Worm (Caenorhabditis elegans) whole organism, L4 larva: ENCODE measurements around the gene sqrd-1.

Experiments used
- dmd-8 ChIP-seq: fragments of 200-800 bp; sonication (Bioruptor generic); IDR thresholded peaks from 2 replicates; pipeline ENCODE4 v1.3.6; 2022; ENCODE audit warnings: missing genetic modification characterization, missing compliant biosample characterization
- hlh-11 ChIP-seq: fragments of 200-800 bp; sonication (Bioruptor generic); optimal IDR thresholded peaks from 2 replicates; lab custom pipeline; 2018; ENCODE audit warnings: mild to moderate bottlenecking, missing genetic modification characterization, missing compliant biosample characterization
- hlh-30 ChIP-seq: sonication (generic microtip); optimal IDR thresholded peaks from 2 replicates; lab custom pipeline; 2017; ENCODE audit warnings: antibody characterized with exemption, mild to moderate bottlenecking, missing genetic modification characterization, missing compliant biosample characterization; ENCODE audit not compliant: insufficient read depth
- lin-1 ChIP-seq: fragments of 200-800 bp; sonication (Bioruptor generic); IDR thresholded peaks from 2 replicates; pipeline ENCODE4 v1.3.6; 2022; ENCODE audit warnings: missing genetic modification reagents, missing genetic modification characterization, missing compliant biosample characterization
- madf-5 ChIP-seq, 2 experiments: fragments of 200-800 bp; sonication (Bioruptor generic); IDR thresholded peaks; 2 replicates each; pipeline ENCODE4 v1.3.6; 2022; ENCODE audit warnings: missing compliant biosample characterization in 2 of 2, missing genetic modification characterization in 2 of 2
- mdl-1 ChIP-seq, 2 experiments: fragments of 150-350 bp in 1 of 2; sonication (generic microtip) in 1 of 2; optimal IDR thresholded peaks; 2 replicates each; lab custom pipeline; 2014 to 2017; ENCODE audit warnings: missing biosample characterization in 2 of 2, missing genetic modification characterization in 2 of 2
- pqm-1 ChIP-seq: sonication (generic microtip); optimal IDR thresholded peaks from 2 replicates; lab custom pipeline; 2017; ENCODE audit warnings: missing biosample characterization, missing genetic modification characterization
- ztf-11 ChIP-seq: fragments of 150-350 bp; optimal IDR thresholded peaks from 2 replicates; lab custom pipeline; 2014; ENCODE audit warnings: missing biosample characterization, missing genetic modification characterization

DNA sequence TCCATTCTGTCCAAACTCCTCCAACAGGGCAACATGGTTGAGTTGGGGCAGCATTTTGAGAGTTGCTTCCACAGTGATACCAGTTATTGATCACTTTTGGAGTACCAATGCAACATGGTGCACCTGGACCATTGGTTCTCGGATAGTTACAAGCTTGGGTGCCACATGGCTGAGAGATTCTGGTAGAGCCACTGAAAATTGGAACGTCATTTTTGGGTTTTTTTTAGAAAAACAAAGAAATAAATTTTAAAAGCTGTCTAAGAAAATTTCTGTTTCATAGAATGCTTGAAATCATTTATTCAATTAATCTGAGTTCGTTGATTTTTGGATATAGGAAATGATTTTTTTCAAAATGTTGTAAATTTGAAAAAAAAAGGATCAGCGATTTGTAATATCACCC is 7.5 kb downstream of the sqrd-1 start:
- TF ChIP-seq ztf-11 (no peak), mdl-1 (tag; optimal IDR thresholded peaks at IDR 0.05; lab: Kevin White, UChicago) (no peak), hlh-11 (tag; lab: Kevin White, UChicago) (no peak), hlh-30 (tag; lab: Kevin White, UChicago) (no peak), dmd-8 (GFP tag; lab: Robert Waterston, UW) (no peak), lin-1 (no peak), madf-5 (GFP tag; IDR thresholded peaks at IDR 0.05; lab: Robert Waterston, UW) (no peak), pqm-1 (tag; lab: Kevin White, UChicago) (no peak)
